Worm (Caenorhabditis elegans) whole organism, L2 larva: ENCODE measurements around the gene C05C9.1.

Experiments used
- C34F6.9 ChIP-seq: fragments of 150-350 bp; optimal IDR thresholded peaks from 2 replicates; lab custom pipeline; 2014; ENCODE audit warnings: missing biosample characterization, missing genetic modification characterization
- F13H6.1 ChIP-seq: sonication (generic microtip); optimal IDR thresholded peaks from 2 replicates; lab custom pipeline; 2016; ENCODE audit warnings: missing genetic modification characterization, missing compliant biosample characterization
- R02D3.7 ChIP-seq: fragments of 150-350 bp; optimal IDR thresholded peaks from 2 replicates; lab custom pipeline; 2014; ENCODE audit warnings: missing biosample characterization, missing genetic modification characterization
- Y55F3AM.14 ChIP-seq: fragments of 200-800 bp; sonication (Bioruptor generic); optimal IDR thresholded peaks from 2 replicates; lab custom pipeline; 2018; ENCODE audit warnings: mild to moderate bottlenecking, missing genetic modification characterization, missing compliant biosample characterization
- alr-1 ChIP-seq: fragments of 150-350 bp; optimal IDR thresholded peaks from 2 replicates; lab custom pipeline; 2014; ENCODE audit warnings: missing biosample characterization, missing genetic modification characterization
- aly-2 ChIP-seq: fragments of 150-350 bp; optimal IDR thresholded peaks from 2 replicates; lab custom pipeline; 2014; ENCODE audit warnings: missing biosample characterization, missing genetic modification characterization
- ama-1 ChIP-seq: fragments of 150-350 bp; optimal IDR thresholded peaks from 2 replicates; lab custom pipeline; 2018; ENCODE audit warnings: inconsistent platforms
- blmp-1 ChIP-seq: sonication (generic microtip); optimal IDR thresholded peaks from 2 replicates; lab custom pipeline; 2017; ENCODE audit warnings: missing genetic modification characterization, mild to moderate bottlenecking, missing compliant biosample characterization, antibody characterized with exemption, moderate library complexity; ENCODE audit not compliant: insufficient read depth
- ceh-82 ChIP-seq: fragments of 150-350 bp; optimal IDR thresholded peaks from 2 replicates; lab custom pipeline; 2014; ENCODE audit warnings: missing biosample characterization, missing genetic modification characterization
- crh-2 ChIP-seq: sonication (generic microtip); optimal IDR thresholded peaks from 2 replicates; lab custom pipeline; 2017; ENCODE audit warnings: missing biosample characterization, missing genetic modification characterization
- egl-27 ChIP-seq: sonication (generic microtip); optimal IDR thresholded peaks from 3 replicates; lab custom pipeline; 2017; ENCODE audit warnings: missing biosample characterization, missing genetic modification reagents, missing genetic modification characterization
- elt-3 ChIP-seq: sonication (generic microtip); optimal IDR thresholded peaks from 2 replicates; lab custom pipeline; 2017; ENCODE audit warnings: missing biosample characterization, missing genetic modification characterization
- fos-1 ChIP-seq: fragments of 150-350 bp; optimal IDR thresholded peaks from 2 replicates; lab custom pipeline; 2014; ENCODE audit warnings: missing biosample characterization, missing genetic modification characterization
- gmeb-1 ChIP-seq: fragments of 150-350 bp; optimal IDR thresholded peaks from 2 replicates; lab custom pipeline; 2014; ENCODE audit warnings: missing biosample characterization, missing genetic modification characterization
- lin-39 ChIP-seq: fragments of 150-350 bp; optimal IDR thresholded peaks from 2 replicates; lab custom pipeline; 2014; ENCODE audit warnings: missing biosample characterization, missing genetic modification reagents, missing genetic modification characterization
- lsy-2 ChIP-seq, 2 experiments: fragments of 150-350 bp in 1 of 2; sonication (generic microtip) in 1 of 2; optimal IDR thresholded peaks; 2 replicates each; lab custom pipeline; 2014 to 2017; ENCODE audit warnings: missing biosample characterization in 2 of 2, missing genetic modification characterization in 2 of 2
- mab-5 ChIP-seq: fragments of 150-350 bp; optimal IDR thresholded peaks from 2 replicates; lab custom pipeline; 2014; ENCODE audit warnings: missing biosample characterization, missing genetic modification characterization
- mbf-1 ChIP-seq: sonication (generic microtip); optimal IDR thresholded peaks from 2 replicates; lab custom pipeline; 2017; ENCODE audit warnings: missing biosample characterization, missing genetic modification characterization
- mdl-1 ChIP-seq, 2 experiments: fragments of 150-350 bp in 1 of 2; sonication (generic microtip) in 1 of 2; optimal IDR thresholded peaks; 2 replicates each; lab custom pipeline; 2017; ENCODE audit warnings: missing biosample characterization in 2 of 2, missing genetic modification characterization in 2 of 2
- nhr-12 ChIP-seq: fragments of 150-350 bp; optimal IDR thresholded peaks from 2 replicates; lab custom pipeline; 2014; ENCODE audit warnings: missing biosample characterization, missing genetic modification characterization
- nhr-129 ChIP-seq: fragments of 150-350 bp; optimal IDR thresholded peaks from 2 replicates; lab custom pipeline; 2014; ENCODE audit warnings: missing biosample characterization, missing genetic modification characterization
- nhr-21 ChIP-seq: fragments of 150-350 bp; optimal IDR thresholded peaks from 2 replicates; lab custom pipeline; 2014; ENCODE audit warnings: missing biosample characterization, missing genetic modification characterization
- nhr-23 ChIP-seq: fragments of 150-350 bp; optimal IDR thresholded peaks from 2 replicates; lab custom pipeline; 2014; ENCODE audit warnings: missing biosample characterization, missing genetic modification reagents, missing genetic modification characterization
- nhr-237 ChIP-seq: fragments of 150-350 bp; optimal IDR thresholded peaks from 2 replicates; lab custom pipeline; 2014; ENCODE audit warnings: missing biosample characterization, missing genetic modification characterization
- nhr-25 ChIP-seq: fragments of 150-350 bp; sonication (generic microtip); optimal IDR thresholded peaks from 3 replicates; lab custom pipeline; 2014; ENCODE audit warnings: missing biosample characterization, missing genetic modification characterization
- nhr-6 ChIP-seq: fragments of 150-350 bp; optimal IDR thresholded peaks from 2 replicates; lab custom pipeline; 2014; ENCODE audit warnings: missing biosample characterization, missing genetic modification characterization
- nhr-77 ChIP-seq: fragments of 150-350 bp; optimal IDR thresholded peaks from 2 replicates; lab custom pipeline; 2014; ENCODE audit warnings: missing biosample characterization, missing genetic modification characterization
- peb-1 ChIP-seq: fragments of 150-350 bp; optimal IDR thresholded peaks from 2 replicates; lab custom pipeline; 2014; ENCODE audit warnings: missing biosample characterization, missing genetic modification characterization
- sem-4 ChIP-seq: fragments of 150-350 bp; optimal IDR thresholded peaks from 2 replicates; lab custom pipeline; 2014; ENCODE audit warnings: missing biosample characterization, missing genetic modification reagents, missing genetic modification characterization
- sma-3 ChIP-seq: sonication (generic microtip); optimal IDR thresholded peaks from 2 replicates; lab custom pipeline; 2016; ENCODE audit warnings: missing genetic modification reagents, missing genetic modification characterization, missing compliant biosample characterization
- sma-9 ChIP-seq, 2 experiments: fragments of 150-350 bp in 1 of 2; sonication (generic microtip) in 1 of 2; optimal IDR thresholded peaks; 2 replicates each; lab custom pipeline; 2014 to 2016; ENCODE audit warnings: missing genetic modification characterization in 2 of 2, mild to moderate bottlenecking in 1 of 2, missing biosample characterization in 1 of 2, missing compliant biosample characterization in 1 of 2, missing genetic modification reagents in 1 of 2, moderate library complexity in 1 of 2
- unc-39 ChIP-seq: fragments of 150-350 bp; optimal IDR thresholded peaks from 2 replicates; lab custom pipeline; 2014; ENCODE audit warnings: missing biosample characterization, missing genetic modification characterization
- unc-55 ChIP-seq: fragments of 150-350 bp; sonication (generic microtip); optimal IDR thresholded peaks from 3 replicates; lab custom pipeline; 2014; ENCODE audit warnings: missing biosample characterization, missing genetic modification reagents, missing genetic modification characterization
- zag-1 ChIP-seq: fragments of 150-350 bp; optimal IDR thresholded peaks from 2 replicates; lab custom pipeline; 2014; ENCODE audit warnings: missing biosample characterization, missing genetic modification characterization
- ztf-1 ChIP-seq: fragments of 200-800 bp; sonication (Bioruptor generic); conservative IDR thresholded peaks from 2 replicates; pipeline ENCODE4 v1.3.6; 2022; ENCODE audit warnings: missing genetic modification characterization, missing compliant biosample characterization
- ztf-4 ChIP-seq: fragments of 150-350 bp; optimal IDR thresholded peaks from 2 replicates; lab custom pipeline; 2014; ENCODE audit warnings: missing biosample characterization, missing genetic modification characterization

The C05C9.1 gene

ce11 chrX:11123998-11124397 lies 36.6 kb upstream of the C05C9.1 start:
- no peak for TF ChIP-seq fos-1
- no peak for TF ChIP-seq lsy-2 (tag; optimal IDR thresholded peaks at IDR 0.05; lab: Kevin White, UChicago)
- no peak for TF ChIP-seq unc-39 (tag; lab: Kevin White, UChicago)
- TF ChIP-seq Y55F3AM.14: no peak
- no peak for TF ChIP-seq lin-39 (tag; lab: Kevin White, UChicago)
- no peak for TF ChIP-seq zag-1 (tag; lab: Kevin White, UChicago)
- TF ChIP-seq unc-55 (GFP tag; lab: Kevin White, UChicago): no peak
- no peak for TF ChIP-seq alr-1 (tag; lab: Kevin White, UChicago)
- no peak for TF ChIP-seq ama-1 (lab: Kevin White, UChicago)
- TF ChIP-seq mab-5 (tag; lab: Kevin White, UChicago): no peak
- TF ChIP-seq gmeb-1 (tag; lab: Kevin White, UChicago): no peak
- TF ChIP-seq sma-9 (GFP tag; optimal IDR thresholded peaks at IDR 0.05; lab: Kevin White, UChicago): no peak
- no peak for TF ChIP-seq sma-9 (tag; optimal IDR thresholded peaks at IDR 0.05; lab: Kevin White, UChicago)
- no peak for TF ChIP-seq nhr-21 (tag; lab: Kevin White, UChicago)
- TF ChIP-seq ztf-1 (GFP tag; lab: Robert Waterston, UW): no peak
- TF ChIP-seq sem-4 (tag; lab: Kevin White, UChicago): no peak
- TF ChIP-seq nhr-237: no peak

ce11 chrX:11125520-11125919 lies 35.1 kb upstream of the C05C9.1 start, which contains the start of gene alr-1:
Gene alr-1 (minus strand): TSS chrX:11125620.
- TF ChIP-seq nhr-23 (tag; lab: Kevin White, UChicago): no peak
- no peak for TF ChIP-seq blmp-1 (tag; lab: Kevin White, UChicago)
- no peak for TF ChIP-seq nhr-6 (tag; lab: Kevin White, UChicago)
- TF ChIP-seq Y55F3AM.14: no peak
- TF ChIP-seq nhr-77: no peak
- no peak for TF ChIP-seq egl-27 (tag; lab: Kevin White, UChicago)
- no peak for TF ChIP-seq unc-39 (tag; lab: Kevin White, UChicago)
- no peak for TF ChIP-seq sma-3 (GFP tag; lab: Kevin White, UChicago)
- TF ChIP-seq unc-55 (GFP tag; lab: Kevin White, UChicago): no peak
- TF ChIP-seq ceh-82 (tag; lab: Kevin White, UChicago): no peak
- no peak for TF ChIP-seq C34F6.9 (tag; lab: Kevin White, UChicago)
- no peak for TF ChIP-seq aly-2
- TF ChIP-seq F13H6.1 (tag; lab: Kevin White, UChicago): no peak
- TF ChIP-seq elt-3: no peak
- no peak for TF ChIP-seq R02D3.7 (tag; lab: Kevin White, UChicago)

- TF ChIP-seq ztf-4 (tag; lab: Kevin White, UChicago) (no peak), gmeb-1 (tag; lab: Kevin White, UChicago) (no peak), nhr-6 (tag; lab: Kevin White, UChicago) (no peak), peb-1 (tag; lab: Kevin White, UChicago) (no peak), fos-1 (no peak), mbf-1 (no peak), mdl-1 (tag; optimal IDR thresholded peaks at IDR 0.05; lab: Kevin White, UChicago) (no peak), nhr-237 (no peak), nhr-12 (no peak), nhr-129 (tag; lab: Kevin White, UChicago) (no peak)
- TF ChIP-seq, all 48 proteins: peak for 0
Measured at ce11 chrX:11126259-11126658, 34.4 kb upstream of the C05C9.1 start.

- TF ChIP-seq fos-1: peak; percentile 26
- no peak for TF ChIP-seq nhr-25 (tag; lab: Kevin White, UChicago)
Measured at ce11 chrX:11132260-11132659, 28.4 kb upstream of the C05C9.1 start.

DNA sequence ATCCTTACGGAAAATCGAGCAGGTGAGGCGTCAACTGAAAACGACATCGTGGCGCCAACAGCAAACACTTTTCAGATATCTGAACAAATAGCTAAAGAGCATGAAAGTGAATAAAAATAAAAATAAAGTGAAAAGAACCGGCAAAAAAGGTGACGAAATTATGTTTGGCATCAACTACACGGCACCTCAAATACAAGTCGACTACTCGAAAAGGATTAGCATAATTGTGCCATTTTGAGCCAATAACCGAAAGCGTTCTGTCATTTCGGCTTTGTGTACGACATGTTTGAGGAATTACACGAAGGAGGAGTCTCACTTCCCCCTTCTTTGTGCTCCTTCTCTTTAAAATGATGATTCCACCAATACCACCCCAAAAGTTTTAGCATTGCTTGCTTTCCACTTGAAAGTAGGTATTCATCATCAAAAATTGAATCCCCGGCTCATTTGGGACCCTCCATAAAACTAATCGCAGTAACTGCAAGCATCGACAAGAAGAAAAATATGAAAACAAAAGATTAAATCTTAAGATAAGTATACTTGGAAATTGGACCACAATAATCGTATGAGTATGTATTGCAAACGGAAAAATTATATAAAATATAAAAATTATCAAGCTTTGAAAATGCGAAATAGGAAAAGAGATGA lies 25.8 kb upstream of the C05C9.1 start:
- peak; percentile 64 for TF ChIP-seq unc-55 (GFP tag; lab: Kevin White, UChicago)
- TF ChIP-seq alr-1 (tag; lab: Kevin White, UChicago): peak; percentile 64
- no peak for TF ChIP-seq crh-2
- peak; percentile 72 for TF ChIP-seq mab-5 (tag; lab: Kevin White, UChicago)
